Fruit fly (Drosophila melanogaster) whole organism, adult: ENCODE measurements around the gene rngo.
A peak's percentile ranks its signal among the peaks of the same experiment; 100 is the strongest.

Source experiments
- CG7045 ChIP-seq: fragments of 200-800 bp; sonication (Bioruptor generic); optimal IDR thresholded peaks from 2 replicates; lab custom pipeline; 2017; ENCODE audit warnings: missing biosample characterization, mild to moderate bottlenecking, missing genetic modification characterization
- cnc ChIP-seq, 2 experiments: fragments of >200 bp; optimal IDR thresholded peaks; 2 replicates each; lab custom pipeline; 2017
- kay ChIP-seq: fragments of 200-800 bp; sonication (Bioruptor generic); peaks from one replicate; lab custom pipeline; 2016; ENCODE audit warnings: missing biosample characterization, missing genetic modification characterization, borderline replicate concordance

DNA sequence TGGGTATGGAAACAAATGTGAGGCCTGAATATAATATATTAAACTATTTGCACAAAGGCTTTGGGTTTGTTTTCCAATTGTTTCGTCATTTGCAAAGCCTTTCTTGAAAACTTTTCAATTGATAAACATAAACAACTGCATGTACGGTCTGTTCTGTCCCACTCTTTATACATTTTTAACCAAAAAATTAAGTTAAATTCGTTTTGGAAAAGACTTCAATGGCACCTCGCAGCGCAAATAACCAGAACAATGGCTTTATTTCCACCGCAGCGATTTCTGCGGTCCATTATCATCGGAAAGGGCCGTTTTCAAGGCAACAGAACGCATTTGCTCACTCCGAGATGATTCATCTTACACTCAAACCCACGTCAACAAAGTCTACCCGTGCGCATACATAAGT, 20.4 kb upstream of the rngo start:
- TF ChIP-seq CG7045 (GFP tag; lab: Kevin White, UChicago): no peak
- TF ChIP-seq cnc (optimal IDR thresholded peaks at IDR 0.05; lab: Kevin White, UChicago): no peak
- TF ChIP-seq kay (GFP tag; lab: Kevin White, UChicago): peak; percentile 56
